Worm (Caenorhabditis elegans) whole organism, midembryonic: Measurements from ENCODE around the gene srx-121.

ENCODE experiments used
- T22C8.4 ChIP-seq: fragments of 200-800 bp; sonication (Bioruptor generic); IDR thresholded peaks from 2 replicates; pipeline ENCODE4 v1.3.6; 2022; ENCODE audit warnings: missing genetic modification characterization, missing compliant biosample characterization
- cog-1 ChIP-seq: sonication (generic microtip); optimal IDR thresholded peaks from 2 replicates; lab custom pipeline; 2016; ENCODE audit warnings: missing genetic modification characterization, missing compliant biosample characterization
- flt-1 ChIP-seq: fragments of 200-800 bp; sonication (Bioruptor generic); IDR thresholded peaks from 2 replicates; pipeline ENCODE4 v1.3.6; 2022; ENCODE audit warnings: missing genetic modification characterization, missing compliant biosample characterization
- klf-2 ChIP-seq: fragments of 200-800 bp; sonication (Bioruptor generic); conservative IDR thresholded peaks from 2 replicates; pipeline ENCODE4 v1.3.6; 2022; ENCODE audit warnings: missing genetic modification reagents, missing genetic modification characterization, missing compliant biosample characterization
- ref-1 ChIP-seq: fragments of 200-800 bp; sonication (Bioruptor generic); conservative IDR thresholded peaks from 2 replicates; pipeline ENCODE4 v1.3.6; 2022; ENCODE audit warnings: missing genetic modification reagents, missing genetic modification characterization, missing compliant biosample characterization
- tab-1 ChIP-seq: fragments of 200-800 bp; sonication (Bioruptor generic); IDR thresholded peaks from 2 replicates; pipeline ENCODE4 v1.3.6; 2022; ENCODE audit warnings: missing genetic modification characterization, missing compliant biosample characterization
- ztf-23 ChIP-seq: fragments of 200-800 bp; sonication (Bioruptor generic); IDR thresholded peaks from 2 replicates; pipeline ENCODE4 v1.3.6; 2022; ENCODE audit warnings: missing genetic modification reagents, missing genetic modification characterization, missing compliant biosample characterization

- TF ChIP-seq flt-1 (GFP tag; lab: Robert Waterston, UW) (no peak), T22C8.4 (GFP tag; lab: Robert Waterston, UW) (no peak), ztf-23 (no peak), ref-1 (GFP tag; lab: Robert Waterston, UW) (no peak), tab-1 (no peak), cog-1 (tag; lab: Kevin White, UChicago) (no peak), klf-2 (GFP tag; lab: Robert Waterston, UW) (no peak)
Measured at ce11 chrV:3361633-3362032, 10.9 kb downstream of the srx-121 start.
